Worm (Caenorhabditis elegans) whole organism, mixed stage, embryonic: ENCODE results near the gene arrd-17.

Experiments
- M03D4.4 ChIP-seq: sonication (generic microtip); optimal IDR thresholded peaks from 2 replicates; lab custom pipeline; 2017; ENCODE audit warnings: mild to moderate bottlenecking, missing genetic modification characterization, missing compliant biosample characterization
- bed-3 ChIP-seq: fragments of 200-800 bp; sonication (Bioruptor generic); optimal IDR thresholded peaks from 3 replicates; lab custom pipeline; 2018; ENCODE audit warnings: mild to moderate bottlenecking, missing genetic modification characterization, moderate library complexity, missing compliant biosample characterization
- blmp-1 ChIP-seq: fragments of 150-350 bp; optimal IDR thresholded peaks from 2 replicates; lab custom pipeline; 2014; ENCODE audit warnings: missing biosample characterization, missing genetic modification characterization
- ceh-39 ChIP-seq: fragments of 150-350 bp; optimal IDR thresholded peaks from 2 replicates; lab custom pipeline; 2014; ENCODE audit warnings: missing biosample characterization, missing genetic modification characterization
- ceh-43 ChIP-seq: fragments of 200-800 bp; sonication (Bioruptor generic); optimal IDR thresholded peaks from 2 replicates; lab custom pipeline; 2018; ENCODE audit warnings: mild to moderate bottlenecking, missing genetic modification characterization, moderate library complexity, missing compliant biosample characterization
- ceh-83 ChIP-seq: fragments of 200-800 bp; sonication (Bioruptor generic); optimal IDR thresholded peaks from 2 replicates; lab custom pipeline; 2018; ENCODE audit warnings: mild to moderate bottlenecking, missing genetic modification characterization, missing compliant biosample characterization
- ces-1 ChIP-seq: fragments of 150-350 bp; optimal IDR thresholded peaks from 2 replicates; lab custom pipeline; 2014; ENCODE audit warnings: missing biosample characterization, missing genetic modification reagents, missing genetic modification characterization
- cnd-1 ChIP-seq: fragments of 200-800 bp; sonication (Bioruptor generic); optimal IDR thresholded peaks from 2 replicates; lab custom pipeline; 2018; ENCODE audit warnings: mild to moderate bottlenecking, missing genetic modification characterization, missing compliant biosample characterization
- drap-1 ChIP-seq: fragments of 200-800 bp; sonication (Bioruptor generic); optimal IDR thresholded peaks from 3 replicates; lab custom pipeline; 2018; ENCODE audit warnings: mild to moderate bottlenecking, missing genetic modification characterization, missing compliant biosample characterization
- elt-1 ChIP-seq: sonication (generic microtip); optimal IDR thresholded peaks from 2 replicates; lab custom pipeline; 2017; ENCODE audit warnings: missing genetic modification characterization, mild to moderate bottlenecking, missing compliant biosample characterization, antibody characterized with exemption, moderate library complexity, borderline replicate concordance; ENCODE audit not compliant: insufficient read depth
- elt-3 ChIP-seq: fragments of 150-350 bp; optimal IDR thresholded peaks from 2 replicates; lab custom pipeline; 2014; ENCODE audit warnings: missing biosample characterization, missing genetic modification characterization
- flh-1 ChIP-seq: fragments of 200-800 bp; sonication (Bioruptor generic); optimal IDR thresholded peaks from 2 replicates; lab custom pipeline; 2018; ENCODE audit warnings: mild to moderate bottlenecking, missing genetic modification characterization, moderate library complexity, missing compliant biosample characterization
- ham-2 ChIP-seq: fragments of 200-800 bp; sonication (Bioruptor generic); optimal IDR thresholded peaks from 2 replicates; lab custom pipeline; 2018; ENCODE audit warnings: mild to moderate bottlenecking, missing genetic modification characterization, missing compliant biosample characterization
- hlh-1 ChIP-seq: fragments of 150-350 bp; optimal IDR thresholded peaks from 2 replicates; lab custom pipeline; 2014; ENCODE audit warnings: missing biosample characterization, missing genetic modification reagents, missing genetic modification characterization
- lin-13 ChIP-seq: fragments of 150-350 bp; optimal IDR thresholded peaks from 2 replicates; lab custom pipeline; 2014; ENCODE audit warnings: missing biosample characterization, missing genetic modification characterization
- lin-32 ChIP-seq: fragments of 200-800 bp; sonication (Bioruptor generic); optimal IDR thresholded peaks from 2 replicates; lab custom pipeline; 2018; ENCODE audit warnings: mild to moderate bottlenecking, missing genetic modification characterization, missing compliant biosample characterization
- lsy-2 ChIP-seq: fragments of 150-350 bp; optimal IDR thresholded peaks from 2 replicates; lab custom pipeline; 2014; ENCODE audit warnings: missing biosample characterization, missing genetic modification characterization
- mab-5 ChIP-seq: fragments of 150-350 bp; optimal IDR thresholded peaks from 2 replicates; lab custom pipeline; 2014; ENCODE audit warnings: missing biosample characterization, missing genetic modification characterization
- mep-1 ChIP-seq: fragments of 150-350 bp; optimal IDR thresholded peaks from 2 replicates; lab custom pipeline; 2017; ENCODE audit warnings: missing biosample characterization, missing genetic modification reagents, missing genetic modification characterization, inconsistent platforms
- mls-2 ChIP-seq: sonication (generic microtip); optimal IDR thresholded peaks from 2 replicates; lab custom pipeline; 2016; ENCODE audit warnings: mild to moderate bottlenecking, missing genetic modification characterization, moderate library complexity, missing compliant biosample characterization
- nhr-12 ChIP-seq: fragments of 150-350 bp; optimal IDR thresholded peaks from 2 replicates; lab custom pipeline; 2014; ENCODE audit warnings: missing biosample characterization, missing genetic modification characterization
- nhr-2 ChIP-seq: fragments of 150-350 bp; optimal IDR thresholded peaks from 2 replicates; lab custom pipeline; 2014; ENCODE audit warnings: missing biosample characterization, missing genetic modification characterization
- nhr-237 ChIP-seq: fragments of 150-350 bp; optimal IDR thresholded peaks from 2 replicates; lab custom pipeline; 2014; ENCODE audit warnings: missing biosample characterization, missing genetic modification characterization
- nhr-28 ChIP-seq: fragments of 150-350 bp; optimal IDR thresholded peaks from 2 replicates; lab custom pipeline; 2014; ENCODE audit warnings: missing biosample characterization, missing genetic modification characterization
- nhr-76 ChIP-seq: sonication (generic microtip); optimal IDR thresholded peaks from 2 replicates; lab custom pipeline; 2017; ENCODE audit warnings: missing biosample characterization, missing genetic modification characterization
- pha-4 ChIP-seq: fragments of 150-350 bp; optimal IDR thresholded peaks from 2 replicates; lab custom pipeline; 2018; ENCODE audit warnings: missing biosample characterization, missing genetic modification reagents, missing genetic modification characterization
- sem-2 ChIP-seq: fragments of 200-800 bp; sonication (Bioruptor generic); optimal IDR thresholded peaks from 2 replicates; lab custom pipeline; 2018; ENCODE audit warnings: mild to moderate bottlenecking, missing genetic modification characterization, missing compliant biosample characterization
- snpc-4 ChIP-seq: fragments of 150-350 bp; optimal IDR thresholded peaks from 2 replicates; lab custom pipeline; 2014; ENCODE audit warnings: missing biosample characterization, missing genetic modification characterization
- sptf-1 ChIP-seq: sonication (generic microtip); optimal IDR thresholded peaks from 2 replicates; lab custom pipeline; 2017; ENCODE audit warnings: mild to moderate bottlenecking, missing genetic modification characterization, moderate library complexity, missing compliant biosample characterization
- tbx-8 ChIP-seq: fragments of 200-800 bp; sonication (Bioruptor generic); optimal IDR thresholded peaks from 2 replicates; lab custom pipeline; 2018; ENCODE audit warnings: mild to moderate bottlenecking, missing genetic modification characterization, moderate library complexity, missing compliant biosample characterization
- unc-120 ChIP-seq: sonication (generic microtip); optimal IDR thresholded peaks from 2 replicates; lab custom pipeline; 2017; ENCODE audit warnings: missing genetic modification characterization, missing compliant biosample characterization; ENCODE audit not compliant: poor library complexity, severe bottlenecking
- unc-39 ChIP-seq: fragments of 150-350 bp; optimal IDR thresholded peaks from 2 replicates; lab custom pipeline; 2014; ENCODE audit warnings: missing biosample characterization, missing genetic modification characterization
- unc-62 ChIP-seq: fragments of 150-350 bp; optimal IDR thresholded peaks from 2 replicates; lab custom pipeline; 2014; ENCODE audit warnings: missing biosample characterization, missing genetic modification reagents, missing genetic modification characterization
- zip-8 ChIP-seq: fragments of 150-350 bp; optimal IDR thresholded peaks from 2 replicates; lab custom pipeline; 2014; ENCODE audit warnings: missing biosample characterization, missing genetic modification characterization
- ztf-11 ChIP-seq: fragments of 150-350 bp; optimal IDR thresholded peaks from 2 replicates; lab custom pipeline; 2014; ENCODE audit warnings: missing biosample characterization, missing genetic modification characterization

arrd-17 gene

DNA sequence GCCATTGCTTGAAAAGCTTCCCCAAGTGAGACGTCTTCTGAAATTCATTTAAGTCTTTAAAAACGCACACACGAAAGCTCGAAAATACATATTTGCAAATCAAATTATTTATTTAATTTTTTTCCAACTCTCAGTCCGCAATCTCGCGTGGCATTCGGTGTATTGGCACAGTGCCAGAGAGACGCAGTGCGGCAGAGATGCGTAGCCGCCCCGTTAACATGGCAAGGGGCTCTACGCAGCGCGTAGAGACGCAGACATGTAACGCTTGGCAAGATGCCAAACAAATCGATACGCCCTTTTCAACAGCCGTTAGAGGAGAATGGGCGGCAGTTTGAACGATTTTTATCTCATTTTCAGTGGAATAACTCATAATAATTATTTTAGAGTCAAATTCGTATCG lies 12.9 kb upstream of the arrd-17 start, which contains the start of the genes drr-2 and set-16:
drr-2 (minus strand) TSS at position 37 of the 400 bp plus-strand sequence.
set-16 (plus strand) TSS at position 383 of the 400 bp plus-strand sequence.
- TF ChIP-seq zip-8 (tag; lab: Kevin White, UChicago) (no peak), cnd-1 (tag; lab: Kevin White, UChicago) (peak; percentile 85), M03D4.4 (tag; lab: Kevin White, UChicago) (peak; percentile 62), elt-3 (tag; lab: Kevin White, UChicago) (peak; percentile 83), ham-2 (GFP tag; lab: Kevin White, UChicago) (peak; percentile 66), unc-120 (tag; lab: Kevin White, UChicago) (peak; percentile 96), ceh-39 (tag; lab: Kevin White, UChicago) (peak; percentile 98), bed-3 (GFP tag; lab: Kevin White, UChicago) (peak; percentile 14), ceh-83 (no peak), mls-2 (peak; percentile 39), mab-5 (tag; lab: Kevin White, UChicago) (peak; percentile 78), lin-13 (tag; lab: Kevin White, UChicago) (peak; percentile 98), ceh-43 (GFP tag; lab: Kevin White, UChicago) (peak; percentile 2), nhr-12 (tag; lab: Kevin White, UChicago) (no peak), drap-1 (GFP tag; lab: Kevin White, UChicago) (peak; percentile 77), sem-2 (GFP tag; lab: Kevin White, UChicago) (no peak), unc-62 (GFP tag; lab: Kevin White, UChicago) (peak; percentile 92), snpc-4 (tag; lab: Kevin White, UChicago) (no peak), sptf-1 (tag; lab: Kevin White, UChicago) (peak; percentile 89), blmp-1 (peak; percentile 48), unc-39 (tag; lab: Kevin White, UChicago) (no peak), nhr-28 (peak; percentile 21), elt-1 (tag; lab: Kevin White, UChicago) (peak; percentile 7), hlh-1 (tag; lab: Kevin White, UChicago) (peak; percentile 83), ztf-11 (tag; lab: Kevin White, UChicago) (peak; percentile 87), flh-1 (no peak), mep-1 (tag; lab: Kevin White, UChicago) (peak; percentile 98), tbx-8 (GFP tag; lab: Kevin White, UChicago) (peak; percentile 70), ces-1 (GFP tag; lab: Kevin White, UChicago) (peak; percentile 100), nhr-76 (tag; lab: Kevin White, UChicago) (peak; percentile 16), pha-4 (peak; percentile 99), lin-32 (GFP tag; lab: Kevin White, UChicago) (peak; percentile 13), lsy-2 (tag; lab: Kevin White, UChicago) (peak; percentile 90), nhr-237 (peak; percentile 98), nhr-2 (tag; lab: Kevin White, UChicago) (peak; percentile 76)

DNA sequence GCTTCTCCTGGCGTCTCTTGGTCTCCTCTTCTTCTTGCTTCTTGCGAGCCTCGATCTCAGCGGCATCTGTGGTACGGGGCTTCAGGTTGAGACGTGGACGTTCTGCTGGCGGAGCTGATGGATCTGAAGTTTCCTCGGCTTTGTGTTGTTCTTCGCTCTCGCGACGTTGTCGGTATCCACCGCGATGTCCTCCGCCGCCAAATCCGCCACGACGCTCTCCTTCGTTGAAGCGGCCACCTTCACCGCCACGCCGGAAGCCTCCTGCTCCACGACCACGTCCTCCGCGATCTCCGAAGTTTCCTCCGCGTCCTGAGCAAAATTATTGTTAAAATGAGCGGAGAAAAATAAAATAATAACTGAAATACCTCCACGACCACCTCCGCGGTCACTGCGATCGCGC lies 12.2 kb upstream of the arrd-17 start:
- no peak for TF ChIP-seq pha-4
- TF ChIP-seq nhr-28, result no peak
- no peak for TF ChIP-seq lsy-2 (tag; lab: Kevin White, UChicago)
- TF ChIP-seq bed-3 (GFP tag; lab: Kevin White, UChicago), result no peak
- no peak for TF ChIP-seq blmp-1
- TF ChIP-seq snpc-4 (tag; lab: Kevin White, UChicago), result no peak
- TF ChIP-seq ceh-43 (GFP tag; lab: Kevin White, UChicago), result no peak
- TF ChIP-seq drap-1 (GFP tag; lab: Kevin White, UChicago), result no peak
- no peak for TF ChIP-seq M03D4.4 (tag; lab: Kevin White, UChicago)
- TF ChIP-seq nhr-76 (tag; lab: Kevin White, UChicago), result no peak
- no peak for TF ChIP-seq ceh-39 (tag; lab: Kevin White, UChicago)
- TF ChIP-seq sptf-1 (tag; lab: Kevin White, UChicago), result no peak
- TF ChIP-seq zip-8 (tag; lab: Kevin White, UChicago), result no peak
- no peak for TF ChIP-seq unc-120 (tag; lab: Kevin White, UChicago)
- no peak for TF ChIP-seq cnd-1 (tag; lab: Kevin White, UChicago)
- no peak for TF ChIP-seq nhr-2 (tag; lab: Kevin White, UChicago)
- no peak for TF ChIP-seq mls-2
- TF ChIP-seq tbx-8 (GFP tag; lab: Kevin White, UChicago), result no peak
- no peak for TF ChIP-seq ces-1 (GFP tag; lab: Kevin White, UChicago)
- no peak for TF ChIP-seq sem-2 (GFP tag; lab: Kevin White, UChicago)

DNA sequence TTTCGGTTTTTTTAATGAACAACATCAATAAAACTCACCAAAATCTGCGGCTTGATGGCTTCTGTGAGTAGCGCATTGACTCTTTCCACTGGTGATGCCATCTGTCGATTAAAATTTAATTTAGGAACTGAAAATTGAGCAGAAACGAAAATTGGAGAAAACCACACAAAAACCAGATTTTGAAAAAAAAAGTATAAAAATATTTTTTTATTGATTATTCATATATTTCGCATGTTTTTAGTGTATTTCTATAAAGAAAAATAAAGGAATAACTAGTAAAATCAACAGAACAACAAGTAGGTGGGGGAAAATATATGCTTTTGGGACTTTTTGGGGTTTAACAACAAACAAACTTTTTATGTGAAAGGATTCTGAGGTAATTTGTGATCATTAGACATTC lies 11.6 kb upstream of the arrd-17 start, which contains the start of gene T12D8.10:
T12D8.10 (minus strand) TSS at position 101 of the 400 bp plus-strand sequence.
- TF ChIP-seq mab-5 (tag; lab: Kevin White, UChicago) (no peak), ztf-11 (tag; lab: Kevin White, UChicago) (no peak), sem-2 (GFP tag; lab: Kevin White, UChicago) (no peak), nhr-12 (tag; lab: Kevin White, UChicago) (no peak), unc-62 (GFP tag; lab: Kevin White, UChicago) (no peak)
